Fruit fly (Drosophila melanogaster) whole organism, embryonic: Measurements from ENCODE around the gene fend.

Experiments
- Atf3 ChIP-seq: fragments of 200-800 bp; sonication (Bioruptor generic); optimal IDR thresholded peaks from 3 replicates; lab custom pipeline; 2016; ENCODE audit warnings: missing biosample characterization, missing genetic modification characterization
- C15 ChIP-seq: fragments of 200-800 bp; sonication (Bioruptor generic); IDR thresholded peaks from 3 replicates; pipeline ENCODE4 v1.3.6; 2022; ENCODE audit warnings: missing biosample characterization, missing genetic modification characterization
- CG10267 ChIP-seq: fragments of 200-800 bp; sonication (Bioruptor generic); optimal IDR thresholded peaks from 2 replicates; lab custom pipeline; 2018; ENCODE audit warnings: missing biosample characterization, mild to moderate bottlenecking, missing genetic modification characterization, moderate library complexity
- CG10366 ChIP-seq: fragments of 200-800 bp; sonication (Bioruptor generic); IDR thresholded peaks from 2 replicates; pipeline ENCODE4 v1.3.6; 2022; ENCODE audit warnings: missing biosample characterization, missing genetic modification characterization
- CG11723 ChIP-seq: fragments of 200-800 bp; sonication (Bioruptor generic); optimal IDR thresholded peaks from 2 replicates; lab custom pipeline; 2017; ENCODE audit warnings: missing biosample characterization, mild to moderate bottlenecking, missing genetic modification characterization
- CG12071 ChIP-seq: fragments of 200-800 bp; sonication (Bioruptor generic); optimal IDR thresholded peaks from 3 replicates; lab custom pipeline; 2018; ENCODE audit warnings: missing biosample characterization, mild to moderate bottlenecking, missing genetic modification characterization
- CG12744 ChIP-seq: fragments of 200-800 bp; sonication (Bioruptor generic); optimal IDR thresholded peaks from 2 replicates; lab custom pipeline; 2016; ENCODE audit warnings: missing biosample characterization, missing genetic modification characterization
- CG14965 ChIP-seq: fragments of 200-800 bp; sonication (Bioruptor generic); optimal IDR thresholded peaks from 2 replicates; lab custom pipeline; 2016; ENCODE audit warnings: missing biosample characterization, missing genetic modification characterization, borderline replicate concordance
- CG15269 ChIP-seq: fragments of 200-800 bp; sonication (Bioruptor generic); optimal IDR thresholded peaks from 2 replicates; lab custom pipeline; 2018; ENCODE audit warnings: missing biosample characterization, mild to moderate bottlenecking, missing genetic modification characterization, moderate library complexity
- CG18599 ChIP-seq: fragments of 200-800 bp; sonication (Bioruptor generic); optimal IDR thresholded peaks from 3 replicates; lab custom pipeline; 2017; ENCODE audit warnings: missing biosample characterization, missing genetic modification characterization, mild to moderate bottlenecking, moderate library complexity, missing genetic modification reagents
- CG2202 ChIP-seq: fragments of 200-800 bp; sonication (Bioruptor generic); optimal IDR thresholded peaks from 2 replicates; lab custom pipeline; 2018; ENCODE audit warnings: missing biosample characterization, mild to moderate bottlenecking, missing genetic modification characterization
- CG2712 ChIP-seq: fragments of 200-800 bp; optimal IDR thresholded peaks from 3 replicates; lab custom pipeline; 2019; ENCODE audit warnings: missing biosample characterization, mild to moderate bottlenecking, missing genetic modification characterization, moderate library complexity
- CG30020 ChIP-seq: fragments of 200-800 bp; optimal IDR thresholded peaks from 2 replicates; lab custom pipeline; 2019; ENCODE audit warnings: missing biosample characterization, mild to moderate bottlenecking, missing genetic modification characterization, moderate library complexity
- CG32767 ChIP-seq: fragments of 200-800 bp; sonication (Bioruptor generic); IDR thresholded peaks from 2 replicates; pipeline ENCODE4 v1.3.6; 2022; ENCODE audit warnings: missing biosample characterization, missing genetic modification characterization
- CG3838 ChIP-seq: fragments of 200-800 bp; sonication (Bioruptor generic); optimal IDR thresholded peaks from 3 replicates; lab custom pipeline; 2016; ENCODE audit warnings: missing biosample characterization, missing genetic modification characterization
- CG42726 ChIP-seq: fragments of 200-800 bp; sonication (Bioruptor generic); IDR thresholded peaks from 2 replicates; pipeline ENCODE4 v1.3.6; 2022; ENCODE audit warnings: missing biosample characterization, missing genetic modification characterization; ENCODE audit not compliant: partially characterized antibody
- CG4820 ChIP-seq: fragments of 200-800 bp; sonication (Bioruptor generic); optimal IDR thresholded peaks from 3 replicates; lab custom pipeline; 2016; ENCODE audit warnings: missing biosample characterization, missing genetic modification characterization
- CG6791 ChIP-seq: fragments of 200-800 bp; sonication (Bioruptor generic); IDR thresholded peaks from 3 replicates; pipeline ENCODE4 v1.3.6; 2022; ENCODE audit warnings: missing biosample characterization, missing genetic modification characterization; ENCODE audit not compliant: partially characterized antibody
- CG8359 ChIP-seq: fragments of 200-800 bp; sonication (Bioruptor generic); optimal IDR thresholded peaks from 2 replicates; lab custom pipeline; 2017; ENCODE audit warnings: missing biosample characterization, mild to moderate bottlenecking, missing genetic modification characterization, borderline replicate concordance
- CG9215 ChIP-seq: fragments of 200-800 bp; sonication (Bioruptor generic); IDR thresholded peaks from 2 replicates; pipeline ENCODE4 v1.3.6; 2022; ENCODE audit warnings: missing biosample characterization, missing genetic modification characterization
- CG9817 ChIP-seq: fragments of 200-800 bp; sonication (Bioruptor generic); optimal IDR thresholded peaks from 2 replicates; lab custom pipeline; 2018; ENCODE audit warnings: missing biosample characterization, mild to moderate bottlenecking, missing genetic modification characterization, moderate library complexity
- CTCF ChIP-seq: fragments of 200-800 bp; sonication (Bioruptor generic); optimal IDR thresholded peaks from 2 replicates; lab custom pipeline; 2017; ENCODE audit warnings: missing biosample characterization, mild to moderate bottlenecking, missing genetic modification characterization, moderate library complexity
- CoRest ChIP-seq: fragments of 200-800 bp; sonication (Bioruptor generic); optimal IDR thresholded peaks from 3 replicates; lab custom pipeline; 2018; ENCODE audit warnings: missing biosample characterization, mild to moderate bottlenecking, missing genetic modification characterization, moderate library complexity
- D ChIP-seq, 2 experiments: fragments of 200-800 bp in 1 of 2; fragments of >200 bp in 1 of 2; sonication (Bioruptor generic) in 1 of 2; optimal IDR thresholded peaks; 2 replicates in 1 of 2; 3 replicates in 1 of 2; lab custom pipeline; 2017; ENCODE audit warnings: mild to moderate bottlenecking in 1 of 2, missing biosample characterization in 1 of 2, missing genetic modification characterization in 1 of 2, missing genetic modification reagents in 1 of 2
- Dfd ChIP-seq, 2 experiments: fragments of >200 bp; optimal IDR thresholded peaks; 2 replicates each; lab custom pipeline; 2017; ENCODE audit warnings: missing biosample characterization in 2 of 2, missing genetic modification characterization in 2 of 2
- Elba2 ChIP-seq: fragments of 200-800 bp; sonication (Bioruptor generic); optimal IDR thresholded peaks from 3 replicates; lab custom pipeline; 2016; ENCODE audit warnings: missing biosample characterization, missing genetic modification characterization
- Fer3 ChIP-seq: fragments of 200-800 bp; sonication (Bioruptor generic); optimal IDR thresholded peaks from 2 replicates; lab custom pipeline; 2018; ENCODE audit warnings: missing biosample characterization, mild to moderate bottlenecking, missing genetic modification characterization, moderate library complexity
- Gug ChIP-seq: fragments of 200-800 bp; sonication (Bioruptor generic); IDR thresholded peaks from 4 replicates; pipeline ENCODE4 v1.3.6; 2022; ENCODE audit warnings: missing biosample characterization, missing genetic modification characterization
- Oaz ChIP-seq: fragments of 200-800 bp; sonication (Bioruptor generic); IDR thresholded peaks from 2 replicates; pipeline ENCODE4 v1.3.6; 2022; ENCODE audit warnings: missing biosample characterization, missing genetic modification characterization
- PHDP ChIP-seq: fragments of 200-800 bp; sonication (Bioruptor generic); optimal IDR thresholded peaks from 3 replicates; lab custom pipeline; 2018; ENCODE audit warnings: missing biosample characterization, mild to moderate bottlenecking, missing genetic modification characterization, moderate library complexity
- Taf1 ChIP-seq: fragments of 200-800 bp; sonication (Bioruptor generic); IDR thresholded peaks from 2 replicates; pipeline ENCODE4 v1.3.6; 2022; ENCODE audit warnings: missing biosample characterization, missing genetic modification characterization
- al ChIP-seq: fragments of 200-800 bp; sonication (Bioruptor generic); IDR thresholded peaks from 2 replicates; pipeline ENCODE4 v1.3.6; 2022; ENCODE audit warnings: missing biosample characterization, missing genetic modification characterization
- chinmo ChIP-seq: fragments of 200-800 bp; sonication (Bioruptor generic); IDR thresholded peaks from 4 replicates; pipeline ENCODE4 v1.3.6; 2022; ENCODE audit warnings: missing biosample characterization, missing genetic modification characterization; ENCODE audit not compliant: partially characterized antibody
- crp ChIP-seq, 2 experiments: fragments of 200-800 bp; sonication (Bioruptor generic); optimal IDR thresholded peaks; 2 replicates in 1 of 2; 3 replicates in 1 of 2; lab custom pipeline; 2017; ENCODE audit warnings: missing biosample characterization in 2 of 2, missing genetic modification characterization in 2 of 2, mild to moderate bottlenecking in 1 of 2, moderate library complexity in 1 of 2
- cwo ChIP-seq: fragments of 200-800 bp; sonication (Bioruptor generic); optimal IDR thresholded peaks from 3 replicates; lab custom pipeline; 2017; ENCODE audit warnings: missing biosample characterization, missing genetic modification characterization, mild to moderate bottlenecking, moderate library complexity, missing genetic modification reagents
- da ChIP-seq: fragments of 200-800 bp; sonication (Bioruptor generic); optimal IDR thresholded peaks from 2 replicates; lab custom pipeline; 2016; ENCODE audit warnings: missing biosample characterization, missing genetic modification characterization
- dmrt11E ChIP-seq: fragments of 200-800 bp; sonication (Bioruptor generic); optimal IDR thresholded peaks from 3 replicates; lab custom pipeline; 2018; ENCODE audit warnings: missing biosample characterization, mild to moderate bottlenecking, missing genetic modification characterization, moderate library complexity
- dmrt99B ChIP-seq: fragments of 200-800 bp; sonication (Bioruptor generic); optimal IDR thresholded peaks from 2 replicates; lab custom pipeline; 2018; ENCODE audit warnings: missing biosample characterization, mild to moderate bottlenecking, missing genetic modification characterization, moderate library complexity
- ems ChIP-seq: fragments of 200-800 bp; sonication (Bioruptor generic); optimal IDR thresholded peaks from 3 replicates; lab custom pipeline; 2016; ENCODE audit warnings: missing biosample characterization, missing genetic modification characterization
- gfzf ChIP-seq: fragments of 200-800 bp; sonication (Bioruptor generic); optimal IDR thresholded peaks from 2 replicates; lab custom pipeline; 2016; ENCODE audit warnings: missing biosample characterization, mild to moderate bottlenecking, missing genetic modification characterization, moderate library complexity
- h ChIP-seq: fragments of >200 bp; optimal IDR thresholded peaks from 2 replicates; lab custom pipeline; 2017
- ind ChIP-seq: fragments of 200-800 bp; sonication (Bioruptor generic); optimal IDR thresholded peaks from 3 replicates; lab custom pipeline; 2016; ENCODE audit warnings: missing biosample characterization, missing genetic modification characterization
- maf-S ChIP-seq: fragments of 200-800 bp; sonication (Bioruptor generic); optimal IDR thresholded peaks from 2 replicates; lab custom pipeline; 2016; ENCODE audit warnings: missing biosample characterization, missing genetic modification characterization
- mirr ChIP-seq: fragments of 200-800 bp; sonication (Bioruptor generic); optimal IDR thresholded peaks from 3 replicates; lab custom pipeline; 2018; ENCODE audit warnings: missing biosample characterization, mild to moderate bottlenecking, missing genetic modification characterization
- pb ChIP-seq: fragments of 200-800 bp; sonication (Bioruptor generic); optimal IDR thresholded peaks from 3 replicates; lab custom pipeline; 2016; ENCODE audit warnings: missing biosample characterization, missing genetic modification characterization
- schlank ChIP-seq: fragments of 200-800 bp; sonication (Bioruptor generic); optimal IDR thresholded peaks from 2 replicates; lab custom pipeline; 2018; ENCODE audit warnings: missing biosample characterization, mild to moderate bottlenecking, missing genetic modification characterization
- shn ChIP-seq: fragments of 200-800 bp; sonication (Bioruptor generic); optimal IDR thresholded peaks from 3 replicates; lab custom pipeline; 2016; ENCODE audit warnings: missing biosample characterization, missing genetic modification characterization
- sob ChIP-seq: fragments of 200-800 bp; sonication (Bioruptor generic); IDR thresholded peaks from 2 replicates; pipeline ENCODE4 v1.3.6; 2022; ENCODE audit warnings: missing biosample characterization, missing genetic modification characterization
- zfh2 ChIP-seq: fragments of 200-800 bp; sonication (Bioruptor generic); optimal IDR thresholded peaks from 2 replicates; lab custom pipeline; 2016; ENCODE audit warnings: missing biosample characterization, missing genetic modification characterization

Gene fend

dm6 chrX:9120828-9121754 lies 13.8 kb downstream of the fend start (continued):
- no peak for TF ChIP-seq C15
- no peak for TF ChIP-seq CG3838 (GFP tag; lab: Kevin White, UChicago)
- peak; percentile 58 for TF ChIP-seq CG15269 (tag; lab: Kevin White, UChicago)
- peak; percentile 24; the same call in 1 of the 2 replicates for TF ChIP-seq CG10366 (GFP tag; lab: Robert Waterston, UW)
- TF ChIP-seq PHDP (tag; lab: Kevin White, UChicago): peak; percentile 63
- TF ChIP-seq CG32767: no peak
- peak; percentile 50 for TF ChIP-seq CG10267 (tag; lab: Kevin White, UChicago)
- TF ChIP-seq Atf3 (GFP tag; lab: Kevin White, UChicago): no peak
- peak; percentile 32 for TF ChIP-seq CG4820
- TF ChIP-seq CG2712 (tag; lab: Kevin White, UChicago): peak; percentile 55
- no peak for TF ChIP-seq CG11723
- TF ChIP-seq zfh2 (GFP tag; lab: Kevin White, UChicago): no peak
- peak; percentile 19; the same call in 1 of the 2 replicates for TF ChIP-seq Taf1
- no peak for TF ChIP-seq CTCF (GFP tag; lab: Kevin White, UChicago)
- no peak for TF ChIP-seq shn (GFP tag; lab: Kevin White, UChicago)
- no peak for TF ChIP-seq CG2202
- peak; percentile 19; the same call in 1 of the 2 replicates for TF ChIP-seq sob
- peak; percentile 50 for TF ChIP-seq Fer3 (tag; lab: Kevin White, UChicago)
- TF ChIP-seq cwo (GFP tag; lab: Kevin White, UChicago): peak; percentile 41
- TF ChIP-seq CG12744 (GFP tag; lab: Kevin White, UChicago): no peak
- TF ChIP-seq CG12071 (GFP tag; lab: Kevin White, UChicago): peak; percentile 19
- no peak for TF ChIP-seq Gug (GFP tag; lab: Robert Waterston, UW)
- no peak for TF ChIP-seq schlank
- TF ChIP-seq h (lab: Kevin White, UChicago): no peak
- peak; percentile 46 for TF ChIP-seq ind (GFP tag; lab: Kevin White, UChicago)
- TF ChIP-seq Oaz (GFP tag; lab: Robert Waterston, UW): no peak
- peak; percentile 31 for TF ChIP-seq ems (GFP tag; lab: Kevin White, UChicago)
- no peak for TF ChIP-seq gfzf (GFP tag; lab: Kevin White, UChicago)
- peak; percentile 11 for TF ChIP-seq dmrt11E
- no peak for TF ChIP-seq mirr (GFP tag; lab: Kevin White, UChicago)
- no peak for TF ChIP-seq da
- TF ChIP-seq Dfd (GFP tag; optimal IDR thresholded peaks at IDR 0.05; lab: Kevin White, UChicago): no peak
- TF ChIP-seq crp (GFP tag; optimal IDR thresholded peaks at IDR 0.05; lab: Kevin White, UChicago): no peak
- no peak for TF ChIP-seq al (GFP tag; lab: Robert Waterston, UW)
- TF ChIP-seq CoRest (tag; lab: Kevin White, UChicago): peak; percentile 31
- TF ChIP-seq Elba2 (GFP tag; lab: Kevin White, UChicago): no peak
- TF ChIP-seq dmrt99B (tag; lab: Kevin White, UChicago): peak; percentile 65
- TF ChIP-seq CG8359: peak; percentile 18
- TF ChIP-seq CG30020 (tag; lab: Kevin White, UChicago): no peak
- TF ChIP-seq CG18599: peak; percentile 58
- no peak for TF ChIP-seq CG9215 (GFP tag; lab: Robert Waterston, UW)
- TF ChIP-seq CG9817: no peak
- no peak for TF ChIP-seq D (optimal IDR thresholded peaks at IDR 0.05; lab: Kevin White, UChicago)
- TF ChIP-seq D (GFP tag; optimal IDR thresholded peaks at IDR 0.05; lab: Kevin White, UChicago): peak; percentile 37
- no peak for TF ChIP-seq CG6791
- no peak for TF ChIP-seq pb (GFP tag; lab: Kevin White, UChicago)
- TF ChIP-seq maf-S (GFP tag; lab: Kevin White, UChicago): no peak
- TF ChIP-seq chinmo: no peak
- TF ChIP-seq CG42726 (GFP tag; lab: Robert Waterston, UW): no peak
- TF ChIP-seq CG14965 (GFP tag; lab: Kevin White, UChicago): no peak
